Worm (Caenorhabditis elegans): ENCODE results near the gene C17B7.14.

DNA sequence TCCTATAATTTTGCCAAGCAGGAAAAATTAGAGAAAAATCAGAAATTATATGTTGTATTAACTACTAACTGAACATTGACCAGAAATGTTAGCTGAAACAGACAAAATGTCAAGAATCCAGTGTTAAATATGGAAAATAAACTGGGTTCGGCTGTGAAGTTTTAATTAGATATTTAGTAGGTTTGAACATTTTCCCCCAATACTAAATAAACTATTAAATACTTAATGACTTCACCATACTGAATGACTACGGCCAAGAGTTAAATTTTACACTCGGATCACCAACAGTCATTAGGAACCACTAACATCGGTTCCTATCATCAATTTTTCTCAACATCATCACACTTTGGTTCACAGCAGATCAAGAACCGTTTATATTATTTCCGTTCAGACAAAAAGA lies 25.0 kb downstream of the C17B7.14 start:
- TF ChIP-seq him-1 (tag; optimal IDR thresholded peaks at IDR 0.05) (no peak), W03F9.2 (tag; optimal IDR thresholded peaks at IDR 0.05) (no peak)

All from whole organism, L4/young adult.